Worm (Caenorhabditis elegans): ENCODE data around the gene Y54G2A.12.

Gene Y54G2A.12

DNA sequence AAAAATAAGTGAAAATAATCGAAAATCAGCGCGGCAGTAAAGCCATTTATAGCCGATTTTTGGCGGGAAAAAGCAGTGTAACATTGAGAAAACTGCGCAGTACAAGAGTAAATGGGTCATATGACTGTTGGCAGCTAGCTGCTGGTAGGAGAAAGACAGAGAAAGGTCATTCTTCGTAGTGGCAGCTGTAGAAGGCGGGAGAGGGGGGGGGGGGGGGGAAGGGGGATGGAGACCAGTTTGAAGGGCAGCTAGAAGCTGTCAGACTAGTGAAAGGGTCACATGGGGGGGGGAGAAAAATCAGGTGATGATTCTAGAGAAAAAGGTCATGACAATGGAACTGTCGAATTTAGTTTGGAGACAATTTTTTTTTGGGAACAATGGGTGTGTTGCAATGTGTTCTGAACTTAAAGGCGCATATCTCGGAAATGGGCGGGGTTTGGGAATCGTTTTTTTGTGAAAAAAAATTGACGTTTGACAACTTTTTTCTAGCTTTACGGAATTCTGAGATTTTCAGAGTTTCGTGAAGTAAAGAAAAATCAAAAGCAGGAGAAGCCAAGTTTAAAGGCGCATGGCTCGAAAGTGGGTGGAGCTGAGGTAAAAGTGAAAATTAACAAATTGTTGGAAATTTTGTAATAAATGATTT is 10.3 kb downstream of the Y54G2A.12 start (continued):
- TF ChIP-seq mdt-29 (GFP tag; IDR thresholded peaks at IDR 0.05) (no peak), mdl-1 (tag; optimal IDR thresholded peaks at IDR 0.05) (no peak), dpl-1 (GFP tag; optimal IDR thresholded peaks at IDR 0.05) (peak; percentile 21), F10B5.3 (tag; optimal IDR thresholded peaks at IDR 0.05) (no peak), unc-39 (tag; optimal IDR thresholded peaks at IDR 0.05) (no peak), ceh-20 (GFP tag; IDR thresholded peaks at IDR 0.05) (no peak), unc-62 (GFP tag; optimal IDR thresholded peaks at IDR 0.05 in 1 of 2) (peak in 1 of 2 experiments; percentile 58), unc-62 (tag; optimal IDR thresholded peaks at IDR 0.05) (no peak), Y75B8A.6 (GFP tag; IDR thresholded peaks at IDR 0.05) (no peak), hmg-1.1 (GFP tag; IDR thresholded peaks at IDR 0.05) (no peak)

DNA sequence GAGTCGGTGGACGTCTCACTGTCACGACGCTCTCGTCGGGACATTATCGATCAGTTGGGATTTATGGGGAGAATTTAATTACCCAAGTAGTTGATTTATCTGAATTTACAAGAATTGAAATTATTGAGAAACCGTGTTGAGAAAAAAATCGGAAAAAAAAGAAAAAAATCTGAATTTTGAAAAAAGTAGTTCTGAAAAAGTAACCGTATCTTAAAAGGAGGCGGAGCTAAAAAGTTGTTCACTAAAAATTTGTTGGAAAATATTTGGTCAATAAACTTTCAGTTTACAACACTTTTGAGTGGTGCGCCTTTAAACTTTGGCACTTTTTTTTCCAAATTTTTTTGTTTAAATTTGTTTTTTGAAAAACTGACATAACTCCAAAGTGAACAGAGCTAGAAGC is 11.0 kb downstream of the Y54G2A.12 start, which contains the start of gene Y54G2A.11:
Y54G2A.11 (minus strand) TSS at position 101 of the 400 bp plus-strand sequence.
- TF ChIP-seq tag-97 (GFP tag; IDR thresholded peaks at IDR 0.05): no peak
- no peak for TF ChIP-seq snpc-4 (tag; optimal IDR thresholded peaks at IDR 0.05)
- no peak for TF ChIP-seq unc-39 (tag; optimal IDR thresholded peaks at IDR 0.05)
- no peak for TF ChIP-seq ZK337.2 (GFP tag; IDR thresholded peaks at IDR 0.05)
- TF ChIP-seq ctbp-1 (GFP tag; IDR thresholded peaks at IDR 0.05): no peak
- TF ChIP-seq attf-4 (tag; optimal IDR thresholded peaks at IDR 0.05): no peak
- no peak for TF ChIP-seq unc-130 (GFP tag; optimal IDR thresholded peaks at IDR 0.05)
- TF ChIP-seq dmd-8 (GFP tag; IDR thresholded peaks at IDR 0.05): no peak
- TF ChIP-seq F44E2.7 (GFP tag; IDR thresholded peaks at IDR 0.05): no peak
- no peak for TF ChIP-seq lir-3 (tag; optimal IDR thresholded peaks at IDR 0.05)

DNA sequence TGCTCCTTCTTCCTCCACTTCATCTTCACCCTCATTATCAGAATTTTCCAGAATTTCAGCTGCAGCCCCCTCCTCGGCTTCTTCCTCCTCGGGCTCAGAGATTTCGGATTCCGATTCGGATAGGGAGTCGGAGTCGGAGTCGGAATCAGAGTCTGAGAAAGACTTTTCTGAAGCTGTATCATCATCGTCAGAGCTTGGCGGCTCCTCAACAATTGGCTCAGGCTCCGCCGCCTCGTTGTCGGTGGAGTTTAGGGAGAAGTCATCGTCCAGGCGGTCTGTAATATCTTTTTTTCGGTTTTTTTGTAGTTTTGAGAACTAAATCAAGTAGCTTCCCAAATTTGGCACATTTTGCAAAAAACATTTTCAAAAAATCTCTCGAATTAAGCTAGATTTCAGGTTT is 11.8 kb downstream of the Y54G2A.12 start:
- TF ChIP-seq lim-7 (GFP tag; IDR thresholded peaks at IDR 0.05) (0 out of 2 replicates have a peak, but pooled peaks have one; percentile 37), mxl-3 (GFP tag; optimal IDR thresholded peaks at IDR 0.05) (no peak), snpc-1.2 (GFP tag; IDR thresholded peaks at IDR 0.05) (peak; percentile 55; the same call in 1 of the 2 replicates), zip-11 (GFP tag; IDR thresholded peaks at IDR 0.05) (no peak), hif-1 (tag; optimal IDR thresholded peaks at IDR 0.05) (no peak), sdz-12 (GFP tag; optimal IDR thresholded peaks at IDR 0.05) (peak; percentile 52), unc-39 (tag; optimal IDR thresholded peaks at IDR 0.05) (no peak), mep-1 (tag; optimal IDR thresholded peaks at IDR 0.05) (no peak), nhr-6 (tag; optimal IDR thresholded peaks at IDR 0.05) (no peak), madf-9 (GFP tag; conservative IDR thresholded peaks at IDR 0.05) (peak; percentile 6; the same call in 1 of the 2 replicates), madf-5 (GFP tag; IDR thresholded peaks at IDR 0.05) (no peak), lin-15B (tag; optimal IDR thresholded peaks at IDR 0.05) (no peak), set-16 (GFP tag; IDR thresholded peaks at IDR 0.05) (peak; percentile 79), Y48G9A.11 (GFP tag; IDR thresholded peaks at IDR 0.05) (no peak), ztf-7 (tag; optimal IDR thresholded peaks at IDR 0.05) (no peak), ama-1 (optimal IDR thresholded peaks at IDR 0.05) (no peak), spr-3 (GFP tag; optimal IDR thresholded peaks at IDR 0.05) (peak; percentile 12), pha-4 (GFP tag; IDR thresholded peaks at IDR 0.05) (no peak), pha-4 (tag; optimal IDR thresholded peaks at IDR 0.05) (no peak), F49E8.2 (tag; optimal IDR thresholded peaks at IDR 0.05; ENCODE audit: borderline replicate concordance) (no peak), aha-1 (tag) (peak; percentile 93)
